Worm (Caenorhabditis elegans) whole organism, mixed stage, embryonic: Measurements from ENCODE around the gene Y44A6B.3.

Experiments
- ces-1 ChIP-seq: fragments of 150-350 bp; optimal IDR thresholded peaks from 2 replicates; lab custom pipeline; 2014; ENCODE audit warnings: missing biosample characterization, missing genetic modification reagents, missing genetic modification characterization
- unc-62 ChIP-seq: fragments of 150-350 bp; optimal IDR thresholded peaks from 2 replicates; lab custom pipeline; 2014; ENCODE audit warnings: missing biosample characterization, missing genetic modification reagents, missing genetic modification characterization

- TF ChIP-seq unc-62 (no peak), ces-1 (peak; percentile 92)
Measured at ce11 chrV:20655174-20655573, 16.9 kb upstream of the Y44A6B.3 start.
